Worm (Caenorhabditis elegans): ENCODE results near the gene EEED8.13.

The EEED8.13 gene

DNA sequence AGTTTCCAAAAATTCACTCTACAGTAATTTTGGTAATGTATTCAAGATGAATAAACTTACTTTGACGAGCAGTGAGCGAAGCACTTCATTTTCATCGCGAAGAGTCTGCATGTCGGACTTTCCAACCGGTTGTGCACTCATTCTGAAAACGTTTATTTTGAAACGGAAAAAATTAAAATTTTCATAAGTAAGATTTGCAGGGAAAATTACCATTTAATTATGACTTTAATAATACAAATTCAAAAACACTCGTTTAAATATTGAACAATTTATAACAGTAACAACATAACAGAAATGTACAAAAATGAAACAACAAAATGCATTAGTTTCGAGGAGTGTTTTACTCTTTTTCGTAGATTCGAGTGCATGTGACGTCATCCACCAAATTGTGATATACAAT lies at the start of gene EEED8.13, which contains the start of gene EEED8.18:
TSS of gene EEED8.13 (minus strand) at position 101 of the 400 bp plus-strand sequence.
TSS of gene EEED8.18 (minus strand) at position 144 of the 400 bp plus-strand sequence.
- TF ChIP-seq rnt-1 (tag; optimal IDR thresholded peaks at IDR 0.05) (no peak), pag-3 (tag; optimal IDR thresholded peaks at IDR 0.05; ENCODE audit: borderline replicate concordance) (no peak), F13H6.1 (tag; optimal IDR thresholded peaks at IDR 0.05) (no peak), unc-42 (tag; optimal IDR thresholded peaks at IDR 0.05) (no peak), pha-4 (tag; optimal IDR thresholded peaks at IDR 0.05) (no peak), K09A11.1 (tag; optimal IDR thresholded peaks at IDR 0.05; ENCODE audit: insufficient read depth) (no peak), odd-2 (tag; optimal IDR thresholded peaks at IDR 0.05) (no peak), tbx-2 (tag; optimal IDR thresholded peaks at IDR 0.05) (no peak), ceh-48 (tag; optimal IDR thresholded peaks at IDR 0.05) (no peak), sox-4 (tag; optimal IDR thresholded peaks at IDR 0.05) (no peak), hlh-30 (tag; optimal IDR thresholded peaks at IDR 0.05; ENCODE audit: insufficient read depth) (no peak), che-1 (tag; optimal IDR thresholded peaks at IDR 0.05) (no peak)

DNA sequence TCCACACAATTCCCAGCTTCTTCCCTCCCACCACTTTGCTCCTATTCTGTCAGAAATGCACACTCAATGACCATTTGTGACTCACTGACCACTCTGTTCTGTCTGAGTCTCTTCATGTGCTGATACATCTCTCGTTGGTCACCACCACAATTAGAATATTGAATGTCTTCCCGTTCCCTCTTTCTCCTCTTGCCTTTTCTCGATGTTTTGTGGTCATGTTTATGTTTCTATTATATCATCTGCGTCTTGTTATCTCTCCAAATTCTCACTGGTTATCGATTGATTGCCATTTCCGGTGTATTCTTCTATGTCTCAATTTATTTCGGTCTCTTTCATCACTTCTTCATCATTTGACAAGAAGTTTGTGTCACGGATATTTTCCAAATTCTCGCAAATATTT lies 48.5 kb upstream of the EEED8.13 start:
- TF ChIP-seq ceh-34 (tag; optimal IDR thresholded peaks at IDR 0.05) (peak; percentile 30), hlh-30 (tag; optimal IDR thresholded peaks at IDR 0.05; ENCODE audit: insufficient read depth) (peak; percentile 7), fkh-10 (GFP tag; optimal IDR thresholded peaks at IDR 0.05) (no peak), dmd-4 (tag; optimal IDR thresholded peaks at IDR 0.05; ENCODE audit: borderline replicate concordance) (no peak), elt-2 (tag; optimal IDR thresholded peaks at IDR 0.05) (peak; percentile 34), mec-3 (tag; optimal IDR thresholded peaks at IDR 0.05; ENCODE audit: borderline replicate concordance) (no peak), ets-4 (tag; optimal IDR thresholded peaks at IDR 0.05) (no peak), ceh-31 (tag; optimal IDR thresholded peaks at IDR 0.05) (peak; percentile 2), unc-55 (GFP tag; optimal IDR thresholded peaks at IDR 0.05) (peak; percentile 37), rnt-1 (tag; optimal IDR thresholded peaks at IDR 0.05) (peak; percentile 9), ceh-19 (GFP tag; optimal IDR thresholded peaks at IDR 0.05) (no peak), tbx-2 (tag; optimal IDR thresholded peaks at IDR 0.05) (peak; percentile 19), ttx-3 (tag; optimal IDR thresholded peaks at IDR 0.05) (no peak), zip-5 (tag; optimal IDR thresholded peaks at IDR 0.05) (no peak)

DNA sequence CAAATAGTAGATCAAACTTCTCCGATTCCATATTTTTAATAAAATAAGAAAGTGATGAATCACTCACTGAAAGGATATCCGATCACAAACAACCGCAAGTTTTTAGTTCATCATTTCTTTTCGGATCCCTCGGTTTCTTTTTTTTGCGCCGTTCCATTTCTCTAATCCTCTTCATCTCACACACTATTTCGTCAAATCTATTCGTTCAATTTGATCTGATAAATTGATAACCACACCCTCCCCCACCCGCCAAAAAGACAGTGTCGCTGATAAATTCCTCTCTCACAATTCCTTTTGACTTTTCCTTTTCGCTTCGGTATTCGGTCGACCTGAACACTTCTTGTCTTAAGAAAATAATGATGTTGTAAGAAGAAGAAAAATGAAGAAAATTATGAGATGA lies 47.2 kb upstream of the EEED8.13 start:
- peak; percentile 42 for TF ChIP-seq elt-2 (tag; optimal IDR thresholded peaks at IDR 0.05)
- no peak for TF ChIP-seq pha-2 (tag; optimal IDR thresholded peaks at IDR 0.05)
- TF ChIP-seq pag-3 (tag; optimal IDR thresholded peaks at IDR 0.05; ENCODE audit: borderline replicate concordance), result no peak
- TF ChIP-seq che-1 (tag; optimal IDR thresholded peaks at IDR 0.05), result no peak
- no peak for TF ChIP-seq fax-1 (tag; optimal IDR thresholded peaks at IDR 0.05)
- TF ChIP-seq lim-6 (tag; optimal IDR thresholded peaks at IDR 0.05), result no peak

DNA sequence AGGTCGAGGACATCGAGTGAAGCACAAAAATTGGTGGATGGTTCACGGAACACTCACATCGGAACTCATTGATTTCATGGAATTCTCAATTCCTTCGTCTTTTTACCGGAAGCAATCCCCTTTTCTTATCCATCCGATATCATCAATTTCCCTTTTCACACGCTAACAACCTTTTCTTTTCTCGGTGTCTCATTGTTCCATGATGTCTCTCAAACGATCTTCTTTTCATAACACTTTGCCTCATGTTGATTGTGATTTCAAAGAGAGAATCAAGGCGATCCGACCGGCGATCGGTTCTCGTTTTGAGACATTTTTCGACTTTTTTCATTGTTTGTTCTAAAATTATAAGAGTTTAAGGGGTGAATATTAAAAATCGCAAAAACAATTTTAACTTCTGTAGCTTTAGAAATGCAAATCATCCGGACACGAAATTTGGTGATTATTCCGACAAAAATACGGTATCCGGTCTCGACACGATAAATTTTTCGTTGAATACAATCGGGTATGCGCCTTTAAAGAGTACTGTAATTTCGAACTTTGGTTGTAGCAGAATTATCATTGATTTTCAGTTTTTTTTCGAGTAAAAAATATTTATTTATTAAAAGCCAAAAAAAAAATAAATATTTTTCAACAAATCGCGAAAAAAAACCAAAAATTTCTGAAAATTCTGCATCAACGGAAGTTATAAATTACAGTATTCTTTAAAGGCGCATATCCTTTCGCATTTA lies 46.5 kb upstream of the EEED8.13 start:
- TF ChIP-seq rnt-1 (tag; optimal IDR thresholded peaks at IDR 0.05), result no peak
- TF ChIP-seq ceh-14 (tag; optimal IDR thresholded peaks at IDR 0.05), result no peak
- TF ChIP-seq ceh-24 (tag; optimal IDR thresholded peaks at IDR 0.05), result no peak
- TF ChIP-seq tbx-7 (tag; optimal IDR thresholded peaks at IDR 0.05), result no peak
- TF ChIP-seq unc-86 (tag; optimal IDR thresholded peaks at IDR 0.05), result no peak
- no peak for TF ChIP-seq ceh-34 (tag; optimal IDR thresholded peaks at IDR 0.05)
- TF ChIP-seq dve-1 (tag; optimal IDR thresholded peaks at IDR 0.05), result no peak
- no peak for TF ChIP-seq hlh-13 (GFP tag; optimal IDR thresholded peaks at IDR 0.05)
- no peak for TF ChIP-seq Y22D7AL.16 (tag; optimal IDR thresholded peaks at IDR 0.05)
- TF ChIP-seq ttx-3 (tag; optimal IDR thresholded peaks at IDR 0.05), result no peak
- TF ChIP-seq mec-3 (tag; optimal IDR thresholded peaks at IDR 0.05; ENCODE audit: borderline replicate concordance), result no peak
- no peak for TF ChIP-seq K09A11.1 (tag; optimal IDR thresholded peaks at IDR 0.05; ENCODE audit: insufficient read depth)

All from whole organism, late embryonic.